Worm (Caenorhabditis elegans): ENCODE measurements around the gene sfxn-5.
A peak's percentile ranks its signal among the peaks of the same experiment; 100 is the strongest.

Gene sfxn-5

DNA sequence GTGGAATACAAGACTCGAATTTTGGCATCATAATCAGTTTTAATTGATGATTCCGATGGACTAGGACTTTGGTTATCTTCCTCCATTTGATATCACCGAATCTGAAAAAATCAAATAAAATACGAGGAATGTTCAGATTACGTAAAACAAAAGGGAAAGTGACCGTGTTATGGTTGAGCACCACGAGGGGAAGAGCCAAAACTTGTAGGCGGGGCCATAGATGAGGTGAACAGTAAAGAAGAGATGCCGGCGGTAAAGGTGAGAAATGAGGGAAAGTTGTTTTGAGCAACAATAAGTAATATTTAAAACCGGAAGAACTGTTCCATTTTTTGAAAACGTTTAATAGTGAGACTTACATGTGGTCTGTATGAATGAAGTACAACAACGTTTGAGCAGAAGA, 45.1 kb upstream of the sfxn-5 start, which contains the start of gene F10B5.3:
F10B5.3 (minus strand) TSS at position 101 of the 400 bp plus-strand sequence.
- TF ChIP-seq unc-62 (GFP tag; optimal IDR thresholded peaks at IDR 0.05 in 1 of 2) (peak in 1 of 2 experiments; percentile 7), unc-62 (tag; optimal IDR thresholded peaks at IDR 0.05) (no peak), R02D3.7 (tag; optimal IDR thresholded peaks at IDR 0.05) (no peak), Y5F2A.4 (GFP tag; optimal IDR thresholded peaks at IDR 0.05) (no peak), F26F4.8 (GFP tag; conservative IDR thresholded peaks at IDR 0.05) (no peak), lim-7 (GFP tag; IDR thresholded peaks at IDR 0.05) (no peak), tag-97 (GFP tag; IDR thresholded peaks at IDR 0.05) (no peak)

DNA sequence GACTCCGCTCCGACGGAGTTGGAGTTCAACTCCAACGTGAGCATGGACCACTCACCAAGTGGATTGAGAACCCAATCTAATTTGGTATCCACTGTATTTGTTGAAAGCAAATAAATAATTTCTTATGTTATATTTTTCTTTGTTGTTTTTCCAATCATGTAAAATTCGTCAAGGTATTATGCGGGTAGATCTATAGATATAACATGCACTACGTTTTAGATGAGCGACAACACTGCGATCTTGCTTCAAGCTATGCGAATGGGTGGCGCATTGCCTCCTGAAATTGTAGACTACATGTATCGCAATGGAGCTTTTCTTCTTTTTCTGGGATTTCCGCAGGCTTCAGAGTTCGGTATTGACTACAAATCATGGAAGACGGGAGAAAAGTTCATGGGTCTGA, 39.7 kb upstream of the sfxn-5 start, which contains the start of gene F10B5.2:
F10B5.2 (plus strand) TSS at position 220 of the 400 bp plus-strand sequence.
- 0 out of 2 replicates have a peak, but pooled peaks have one; percentile 48 for TF ChIP-seq Y48G9A.11 (GFP tag; IDR thresholded peaks at IDR 0.05)
- TF ChIP-seq F26F4.8 (GFP tag; conservative IDR thresholded peaks at IDR 0.05), result 0 out of 2 replicates have a peak, but pooled peaks have one; percentile 48
- 0 out of 2 replicates have a peak, but pooled peaks have one; percentile 41 for TF ChIP-seq daf-19 (GFP tag; conservative IDR thresholded peaks at IDR 0.05)
- TF ChIP-seq Y5F2A.4 (GFP tag; optimal IDR thresholded peaks at IDR 0.05), result no peak
- TF ChIP-seq unc-130 (GFP tag; optimal IDR thresholded peaks at IDR 0.05), result peak; percentile 8
- no peak for TF ChIP-seq nhr-28 (tag; optimal IDR thresholded peaks at IDR 0.05)
- no peak for TF ChIP-seq dmd-9 (GFP tag; IDR thresholded peaks at IDR 0.05)
- TF ChIP-seq mxl-2 (GFP tag; conservative IDR thresholded peaks at IDR 0.05), result no peak
- TF ChIP-seq hlh-11 (tag; optimal IDR thresholded peaks at IDR 0.05), result no peak
- TF ChIP-seq hif-1 (tag; optimal IDR thresholded peaks at IDR 0.05), result no peak
- TF ChIP-seq gei-8 (GFP tag; optimal IDR thresholded peaks at IDR 0.05), result no peak
- no peak for TF ChIP-seq F44E2.7 (GFP tag; IDR thresholded peaks at IDR 0.05)
- peak; percentile 50 for TF ChIP-seq lin-38 (GFP tag; IDR thresholded peaks at IDR 0.05)
- TF ChIP-seq mes-2 (tag; optimal IDR thresholded peaks at IDR 0.05; ENCODE audit: poor library complexity, severe bottlenecking), result no peak
- no peak for TF ChIP-seq nhr-76 (tag; optimal IDR thresholded peaks at IDR 0.05)
- no peak for TF ChIP-seq spr-3 (GFP tag; optimal IDR thresholded peaks at IDR 0.05)
- TF ChIP-seq daf-12 (tag; optimal IDR thresholded peaks at IDR 0.05), result no peak
- no peak for TF ChIP-seq lim-7 (GFP tag; IDR thresholded peaks at IDR 0.05)
- no peak for TF ChIP-seq daf-16 (GFP tag; optimal IDR thresholded peaks at IDR 0.05)
- no peak for TF ChIP-seq daf-16 (tag; optimal IDR thresholded peaks at IDR 0.05)
- TF ChIP-seq snpc-1.2 (GFP tag; IDR thresholded peaks at IDR 0.05), result 0 out of 2 replicates have a peak, but pooled peaks have one; percentile 49
- no peak for TF ChIP-seq aha-1 (tag)
- peak; percentile 61 for TF ChIP-seq F49E8.2 (tag; optimal IDR thresholded peaks at IDR 0.05; ENCODE audit: borderline replicate concordance)
- no peak for TF ChIP-seq T26A8.4 (GFP tag; IDR thresholded peaks at IDR 0.05)
- no peak for TF ChIP-seq nhr-48 (tag; optimal IDR thresholded peaks at IDR 0.05)
- TF ChIP-seq vab-7 (GFP tag; IDR thresholded peaks at IDR 0.05), result no peak
- TF ChIP-seq zip-2 (tag; optimal IDR thresholded peaks at IDR 0.05), result no peak
- 0 out of 2 replicates have a peak, but pooled peaks have one; percentile 54 for TF ChIP-seq arid-1 (GFP tag; conservative IDR thresholded peaks at IDR 0.05)

DNA sequence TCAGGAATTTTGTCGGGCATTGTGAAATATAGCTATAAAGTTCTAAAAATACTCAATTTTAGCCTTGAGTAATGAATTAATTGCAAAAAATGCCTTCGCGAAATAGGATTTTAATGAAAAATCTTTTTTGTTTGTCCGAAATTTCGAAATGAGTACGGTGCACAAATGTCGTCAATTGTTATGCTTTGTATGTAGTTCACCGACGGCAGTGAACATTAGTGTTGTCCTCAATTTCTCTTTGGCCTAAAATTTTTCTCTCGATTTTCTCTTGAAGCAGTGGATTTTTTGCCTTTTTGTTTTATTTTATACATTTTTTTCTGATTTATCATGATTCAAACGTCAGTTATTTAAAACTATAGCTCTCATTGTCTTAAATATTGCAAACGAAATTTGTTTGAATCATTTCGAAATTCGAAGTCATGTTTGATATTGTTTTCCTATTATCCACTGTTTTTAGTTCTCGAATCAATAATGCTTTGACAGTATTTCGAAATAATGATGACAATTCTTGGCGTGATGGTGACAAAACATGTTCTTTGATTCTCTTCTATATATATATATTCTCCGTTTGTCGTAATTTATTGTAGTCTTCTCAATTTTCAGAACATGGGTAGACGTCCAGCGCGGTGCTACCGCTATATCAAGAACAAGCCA, 38.6 kb upstream of the sfxn-5 start, which contains the start of the genes ints-11 and rpl-10:
ints-11 (minus strand) TSS at position 201 of the 654 bp plus-strand sequence.
rpl-10 (plus strand) TSS at position 604 of the 654 bp plus-strand sequence.
- TF ChIP-seq lin-38 (GFP tag; IDR thresholded peaks at IDR 0.05), result peak; percentile 58
- no peak for TF ChIP-seq lim-7 (GFP tag; IDR thresholded peaks at IDR 0.05)
- TF ChIP-seq nhr-25 (tag; optimal IDR thresholded peaks at IDR 0.05; ENCODE audit: borderline replicate concordance, insufficient read depth), result no peak
- TF ChIP-seq nhr-6 (tag; optimal IDR thresholded peaks at IDR 0.05), result peak; percentile 10
- TF ChIP-seq mes-2 (tag; optimal IDR thresholded peaks at IDR 0.05; ENCODE audit: poor library complexity, severe bottlenecking), result peak; percentile 69
- peak; percentile 51 for TF ChIP-seq hlh-30 (tag; optimal IDR thresholded peaks at IDR 0.05; ENCODE audit: insufficient read depth)
- no peak for TF ChIP-seq dmd-6 (GFP tag; IDR thresholded peaks at IDR 0.05)
- TF ChIP-seq D1046.2 (GFP tag; IDR thresholded peaks at IDR 0.05), result no peak
- TF ChIP-seq unc-62 (GFP tag; optimal IDR thresholded peaks at IDR 0.05 in 1 of 2), result no peak
- TF ChIP-seq unc-62 (tag; optimal IDR thresholded peaks at IDR 0.05), result no peak
- TF ChIP-seq unc-130 (GFP tag; optimal IDR thresholded peaks at IDR 0.05), result no peak
- TF ChIP-seq madf-9 (GFP tag; conservative IDR thresholded peaks at IDR 0.05), result no peak
- TF ChIP-seq attf-4 (tag; optimal IDR thresholded peaks at IDR 0.05), result no peak
- TF ChIP-seq nhr-77 (tag; optimal IDR thresholded peaks at IDR 0.05), result no peak
- TF ChIP-seq lsy-2 (tag; optimal IDR thresholded peaks at IDR 0.05), result peak in 1 of 2 experiments; percentile 97
- no peak for TF ChIP-seq hlh-11 (tag; optimal IDR thresholded peaks at IDR 0.05)
- TF ChIP-seq arid-1 (GFP tag; conservative IDR thresholded peaks at IDR 0.05), result no peak
- no peak for TF ChIP-seq skn-1 (tag; optimal IDR thresholded peaks at IDR 0.05)
- TF ChIP-seq nhr-28 (tag; optimal IDR thresholded peaks at IDR 0.05), result peak; percentile 7
- no peak for TF ChIP-seq R02D3.7 (tag; optimal IDR thresholded peaks at IDR 0.05)
- TF ChIP-seq ZK337.2 (GFP tag; IDR thresholded peaks at IDR 0.05), result no peak
- TF ChIP-seq dve-1 (tag; optimal IDR thresholded peaks at IDR 0.05; ENCODE audit: insufficient read depth), result peak; percentile 20
- no peak for TF ChIP-seq ceh-28 (tag; optimal IDR thresholded peaks at IDR 0.05)
